Worm (Caenorhabditis elegans) whole organism, young adult: ENCODE results near the gene selt-1.1.

ENCODE experiments used
- B0336.3 ChIP-seq: fragments of 200-800 bp; sonication (Bioruptor generic); IDR thresholded peaks from 2 replicates; pipeline ENCODE4 v1.3.6; 2022; ENCODE audit warnings: missing genetic modification characterization, missing compliant biosample characterization
- C17E4.6 ChIP-seq: fragments of 200-800 bp; sonication (Bioruptor generic); IDR thresholded peaks from 2 replicates; pipeline ENCODE4 v1.3.6; 2022; ENCODE audit warnings: missing genetic modification reagents, missing genetic modification characterization, missing compliant biosample characterization
- F10E7.11 ChIP-seq: sonication (generic microtip); optimal IDR thresholded peaks from 2 replicates; lab custom pipeline; 2017; ENCODE audit warnings: mild to moderate bottlenecking, missing genetic modification characterization, moderate library complexity, missing compliant biosample characterization
- F22D6.2 ChIP-seq: sonication (generic microtip); optimal IDR thresholded peaks from 2 replicates; lab custom pipeline; 2016; ENCODE audit warnings: mild to moderate bottlenecking, missing genetic modification characterization, missing compliant biosample characterization
- F23B12.7 ChIP-seq: sonication (generic microtip); optimal IDR thresholded peaks from 2 replicates; lab custom pipeline; 2017; ENCODE audit warnings: missing genetic modification characterization, mild to moderate bottlenecking, missing compliant biosample characterization, antibody characterized with exemption, moderate library complexity; ENCODE audit not compliant: insufficient read depth
- F57A8.1 ChIP-seq: fragments of 200-800 bp; sonication (Bioruptor generic); optimal IDR thresholded peaks from 2 replicates; lab custom pipeline; 2018; ENCODE audit warnings: mild to moderate bottlenecking, missing genetic modification characterization, moderate library complexity, missing compliant biosample characterization
- K12H6.12 ChIP-seq: fragments of 200-800 bp; sonication (Bioruptor generic); optimal IDR thresholded peaks from 2 replicates; lab custom pipeline; 2018; ENCODE audit warnings: mild to moderate bottlenecking, missing genetic modification characterization, missing compliant biosample characterization
- Y53G8AR.9 ChIP-seq: fragments of 200-800 bp; sonication (Bioruptor generic); conservative IDR thresholded peaks from 2 replicates; pipeline ENCODE4 v1.3.6; 2022; ENCODE audit warnings: missing genetic modification reagents, missing genetic modification characterization, missing compliant biosample characterization
- Y56A3A.18 ChIP-seq: fragments of 200-800 bp; sonication (Bioruptor generic); IDR thresholded peaks from 2 replicates; pipeline ENCODE4 v1.3.6; 2022; ENCODE audit warnings: missing genetic modification reagents, missing genetic modification characterization, missing compliant biosample characterization
- Y67H2A.10 ChIP-seq: fragments of 200-800 bp; sonication (Bioruptor generic); conservative IDR thresholded peaks from 2 replicates; pipeline ENCODE4 v1.3.6; 2022; ENCODE audit warnings: missing genetic modification reagents, missing genetic modification characterization, missing compliant biosample characterization
- akir-1 ChIP-seq: fragments of 200-800 bp; sonication (Bioruptor generic); optimal IDR thresholded peaks from 2 replicates; lab custom pipeline; 2018; ENCODE audit warnings: mild to moderate bottlenecking, missing genetic modification characterization, moderate library complexity, missing compliant biosample characterization
- aptf-3 ChIP-seq: fragments of 200-800 bp; sonication (Bioruptor generic); IDR thresholded peaks from 2 replicates; pipeline ENCODE4 v1.3.6; 2022; ENCODE audit warnings: missing genetic modification characterization, missing compliant biosample characterization
- atf-7 ChIP-seq: sonication (generic microtip); optimal IDR thresholded peaks from 2 replicates; lab custom pipeline; 2017; ENCODE audit warnings: mild to moderate bottlenecking, missing genetic modification characterization, missing compliant biosample characterization
- cebp-1 ChIP-seq, 2 experiments: fragments of 200-800 bp in 1 of 2; sonication (Bioruptor generic) in 1 of 2; sonication (generic microtip) in 1 of 2; IDR thresholded peaks in 1 of 2; optimal IDR thresholded peaks in 1 of 2; 2 replicates each; pipeline versions ENCODE4 v1.3.6 to Lab custom; 2017 to 2022; ENCODE audit warnings: missing compliant biosample characterization in 2 of 2, missing genetic modification characterization in 2 of 2, mild to moderate bottlenecking in 1 of 2, missing genetic modification reagents in 1 of 2, moderate library complexity in 1 of 2
- ceh-100 ChIP-seq: fragments of 200-800 bp; sonication (Bioruptor generic); IDR thresholded peaks from 2 replicates; pipeline ENCODE4 v1.3.6; 2022; ENCODE audit warnings: missing genetic modification reagents, missing genetic modification characterization, missing compliant biosample characterization
- ceh-58 ChIP-seq: fragments of 200-800 bp; sonication (Bioruptor generic); IDR thresholded peaks from 2 replicates; pipeline ENCODE4 v1.3.6; 2022; ENCODE audit warnings: missing genetic modification characterization, missing compliant biosample characterization
- die-1 ChIP-seq: sonication (generic microtip); optimal IDR thresholded peaks from 2 replicates; lab custom pipeline; 2016; ENCODE audit warnings: missing genotype, mild to moderate bottlenecking, missing genetic modification characterization, missing compliant biosample characterization
- dox-1 ChIP-seq: fragments of 200-800 bp; sonication (Bioruptor generic); IDR thresholded peaks from 2 replicates; pipeline ENCODE4 v1.3.6; 2022; ENCODE audit warnings: missing genetic modification reagents, missing genetic modification characterization, missing compliant biosample characterization
- dpff-1 ChIP-seq: sonication (generic microtip); optimal IDR thresholded peaks from 2 replicates; lab custom pipeline; 2017; ENCODE audit warnings: mild to moderate bottlenecking, missing genetic modification characterization, missing compliant biosample characterization
- efl-1 ChIP-seq: fragments of 150-350 bp; optimal IDR thresholded peaks from 2 replicates; lab custom pipeline; 2014; ENCODE audit warnings: missing biosample characterization, missing genetic modification reagents, missing genetic modification characterization
- egl-44 ChIP-seq: fragments of 200-800 bp; sonication (Bioruptor generic); IDR thresholded peaks from 2 replicates; pipeline ENCODE4 v1.3.6; 2022; ENCODE audit warnings: missing genetic modification reagents, missing genetic modification characterization, missing compliant biosample characterization
- ets-4 ChIP-seq: fragments of 200-800 bp; sonication (Bioruptor generic); optimal IDR thresholded peaks from 2 replicates; lab custom pipeline; 2018; ENCODE audit warnings: mild to moderate bottlenecking, missing genetic modification characterization, missing compliant biosample characterization
- hlh-26 ChIP-seq: fragments of 200-800 bp; sonication (Bioruptor generic); conservative IDR thresholded peaks from 2 replicates; pipeline ENCODE4 v1.3.6; 2022; ENCODE audit warnings: missing genetic modification reagents, missing genetic modification characterization, missing compliant biosample characterization
- hsf-1 ChIP-seq: fragments of 200-800 bp; sonication (Bioruptor generic); IDR thresholded peaks from 2 replicates; pipeline ENCODE4 v1.3.6; 2022; ENCODE audit warnings: missing genetic modification reagents, missing genetic modification characterization, missing compliant biosample characterization
- let-607 ChIP-seq, 2 experiments: fragments of 200-800 bp in 1 of 2; sonication (Bioruptor generic) in 1 of 2; sonication (generic microtip) in 1 of 2; optimal IDR thresholded peaks; 2 replicates each; lab custom pipeline; 2016 to 2018; ENCODE audit warnings: mild to moderate bottlenecking in 2 of 2, missing compliant biosample characterization in 2 of 2, missing genetic modification characterization in 2 of 2, moderate library complexity in 2 of 2, missing genotype in 1 of 2
- madf-10 ChIP-seq: sonication (generic microtip); optimal IDR thresholded peaks from 2 replicates; lab custom pipeline; 2016; ENCODE audit warnings: mild to moderate bottlenecking, missing genetic modification characterization, missing compliant biosample characterization
- madf-3 ChIP-seq: fragments of 200-800 bp; sonication (Bioruptor generic); IDR thresholded peaks from 2 replicates; pipeline ENCODE4 v1.3.6; 2022; ENCODE audit warnings: missing genetic modification reagents, missing genetic modification characterization, missing compliant biosample characterization
- nfya-1 ChIP-seq: sonication (generic microtip); optimal IDR thresholded peaks from 2 replicates; lab custom pipeline; 2017; ENCODE audit warnings: antibody characterized with exemption, missing compliant biosample characterization, missing genetic modification characterization, borderline replicate concordance; ENCODE audit not compliant: insufficient read depth
- nhr-27 ChIP-seq: fragments of 200-800 bp; sonication (Bioruptor generic); optimal IDR thresholded peaks from 2 replicates; lab custom pipeline; 2018; ENCODE audit warnings: mild to moderate bottlenecking, missing genetic modification characterization, moderate library complexity, missing compliant biosample characterization
- nhr-80 ChIP-seq: sonication (generic microtip); optimal IDR thresholded peaks from 2 replicates; lab custom pipeline; 2016; ENCODE audit warnings: missing genetic modification characterization, missing compliant biosample characterization
- nhr-90 ChIP-seq: sonication (generic microtip); optimal IDR thresholded peaks from 2 replicates; lab custom pipeline; 2016; ENCODE audit warnings: missing genotype, mild to moderate bottlenecking, missing genetic modification characterization, missing compliant biosample characterization
- pha-4 ChIP-seq: fragments of 150-350 bp; sonication (generic microtip); optimal IDR thresholded peaks from 2 replicates; lab custom pipeline; 2014; ENCODE audit warnings: missing biosample characterization, missing genetic modification reagents, missing genetic modification characterization
- snpc-4 ChIP-seq, 5 experiments: fragments of 150-350 bp in 1 of 5; sonication (generic microtip) in 4 of 5; optimal IDR thresholded peaks; 2 replicates each; lab custom pipeline; 2014 to 2018; ENCODE audit warnings: missing genetic modification characterization in 5 of 5, missing biosample characterization in 3 of 5, antibody characterized with exemption in 2 of 5, mild to moderate bottlenecking in 2 of 5, missing compliant biosample characterization in 2 of 5, missing genotype in 2 of 5, moderate library complexity in 2 of 5, missing genetic modification reagents in 1 of 5
- somi-1 ChIP-seq: fragments of 200-800 bp; sonication (Bioruptor generic); optimal IDR thresholded peaks from 2 replicates; lab custom pipeline; 2018; ENCODE audit warnings: mild to moderate bottlenecking, missing genetic modification characterization, missing compliant biosample characterization
- sptf-2 ChIP-seq: fragments of 200-800 bp; sonication (Bioruptor generic); optimal IDR thresholded peaks from 2 replicates; lab custom pipeline; 2018; ENCODE audit warnings: mild to moderate bottlenecking, missing genetic modification characterization, missing compliant biosample characterization
- tlf-1 ChIP-seq: fragments of 200-800 bp; sonication (Bioruptor generic); optimal IDR thresholded peaks from 2 replicates; lab custom pipeline; 2018; ENCODE audit warnings: mild to moderate bottlenecking, missing genetic modification characterization, missing compliant biosample characterization
- unc-62 ChIP-seq: fragments of 150-350 bp; optimal IDR thresholded peaks from 2 replicates; lab custom pipeline; 2014; ENCODE audit warnings: missing biosample characterization, missing genetic modification reagents, missing genetic modification characterization
- zfh-2 ChIP-seq: fragments of 200-800 bp; sonication (Bioruptor generic); conservative IDR thresholded peaks from 2 replicates; pipeline ENCODE4 v1.3.6; 2022; ENCODE audit warnings: missing genetic modification reagents, missing genetic modification characterization, missing compliant biosample characterization
- zim-3 ChIP-seq: sonication (generic microtip); optimal IDR thresholded peaks from 2 replicates; lab custom pipeline; 2017; ENCODE audit warnings: mild to moderate bottlenecking, missing genetic modification characterization, moderate library complexity, missing compliant biosample characterization
- ztf-22 ChIP-seq: fragments of 200-800 bp; sonication (Bioruptor generic); optimal IDR thresholded peaks from 2 replicates; lab custom pipeline; 2018; ENCODE audit warnings: mild to moderate bottlenecking, missing genetic modification characterization, moderate library complexity, missing compliant biosample characterization
- ztf-3 ChIP-seq: fragments of 200-800 bp; sonication (Bioruptor generic); optimal IDR thresholded peaks from 2 replicates; lab custom pipeline; 2018; ENCODE audit warnings: mild to moderate bottlenecking, missing genetic modification characterization, missing compliant biosample characterization

Gene selt-1.1

DNA sequence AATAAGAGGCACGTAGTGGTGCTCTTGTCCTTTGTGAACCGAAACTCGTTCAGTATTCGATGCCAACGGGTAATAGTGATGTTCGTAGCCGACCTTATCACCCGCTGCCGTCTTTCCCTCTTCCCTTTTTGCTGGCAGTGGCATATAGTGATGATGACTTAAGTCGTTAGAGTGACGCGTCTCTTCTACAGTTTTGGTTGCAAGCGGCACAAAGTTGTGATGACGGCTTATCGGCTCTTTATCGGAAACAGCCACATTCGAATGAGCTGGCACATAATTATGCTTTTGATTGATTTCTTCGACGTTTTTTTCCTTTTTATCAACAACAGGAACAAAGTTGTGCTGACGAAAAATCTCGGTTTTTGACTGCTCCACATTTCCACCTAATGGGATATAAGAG lies 30.9 kb downstream of the selt-1.1 start:
- TF ChIP-seq nhr-80 (tag; lab: Kevin White, UChicago) (peak; percentile 99), F23B12.7 (no peak), Y53G8AR.9 (GFP tag; lab: Robert Waterston, UW) (peak; percentile 44; the same call in 1 of the 2 replicates), B0336.3 (no peak), cebp-1 (GFP tag; IDR thresholded peaks at IDR 0.05; lab: Robert Waterston, UW) (no peak), cebp-1 (tag; optimal IDR thresholded peaks at IDR 0.05; lab: Kevin White, UChicago) (peak; percentile 50), dox-1 (GFP tag; lab: Robert Waterston, UW) (peak; percentile 73), ceh-58 (GFP tag; lab: Robert Waterston, UW) (no peak), dpff-1 (no peak), zim-3 (tag; lab: Kevin White, UChicago) (no peak), unc-62 (GFP tag; lab: Kevin White, UChicago) (peak; percentile 60), egl-44 (GFP tag; lab: Robert Waterston, UW) (peak; percentile 69; the same call in 1 of the 2 replicates), F10E7.11 (tag; lab: Kevin White, UChicago) (no peak), atf-7 (tag; lab: Kevin White, UChicago) (peak; percentile 88), nhr-27 (tag; lab: Kevin White, UChicago) (no peak), C17E4.6 (GFP tag; lab: Robert Waterston, UW) (no peak), efl-1 (no peak), snpc-4 (GFP tag; optimal IDR thresholded peaks at IDR 0.05; lab: Kevin White, UChicago) (no peak), snpc-4 (tag; optimal IDR thresholded peaks at IDR 0.05; lab: Kevin White, UChicago) (no peak), ets-4 (GFP tag; lab: Kevin White, UChicago) (peak; percentile 96), F57A8.1 (no peak), hlh-26 (no peak), K12H6.12 (tag; lab: Kevin White, UChicago) (no peak), akir-1 (GFP tag; lab: Kevin White, UChicago) (no peak), aptf-3 (no peak), ceh-100 (no peak), die-1 (tag; lab: Kevin White, UChicago) (no peak), Y56A3A.18 (GFP tag; lab: Robert Waterston, UW) (no peak), nhr-90 (peak; percentile 75), nfya-1 (no peak), sptf-2 (GFP tag; lab: Kevin White, UChicago) (no peak), ztf-22 (peak; percentile 18), ztf-3 (GFP tag; lab: Kevin White, UChicago) (no peak), somi-1 (GFP tag; lab: Kevin White, UChicago) (no peak), Y67H2A.10 (GFP tag; lab: Robert Waterston, UW) (no peak), madf-10 (tag; lab: Kevin White, UChicago) (peak; percentile 2), F22D6.2 (tag; lab: Kevin White, UChicago) (no peak), zfh-2 (GFP tag; lab: Robert Waterston, UW) (0 out of 2 replicates have a peak, but pooled peaks have one; percentile 13), let-607 (tag; optimal IDR thresholded peaks at IDR 0.05; lab: Kevin White, UChicago) (peak; percentile 90), madf-3 (GFP tag; lab: Robert Waterston, UW) (no peak), hsf-1 (no peak), pha-4 (peak; percentile 75), tlf-1 (GFP tag; lab: Kevin White, UChicago) (no peak)
- TF ChIP-seq, all 124 proteins: peak for 14
